Worm (Caenorhabditis elegans) whole organism, late embryonic: ENCODE results near the gene rpn-12.

ENCODE experiments used
- C08G9.2 ChIP-seq: sonication (generic microtip); optimal IDR thresholded peaks from 2 replicates; lab custom pipeline; 2016; ENCODE audit warnings: mild to moderate bottlenecking, missing genetic modification characterization, moderate library complexity, missing compliant biosample characterization
- ama-1 ChIP-seq: fragments of 150-350 bp; optimal IDR thresholded peaks from 2 replicates; lab custom pipeline; 2014
- ceh-14 ChIP-seq: sonication (generic microtip); optimal IDR thresholded peaks from 2 replicates; lab custom pipeline; 2016; ENCODE audit warnings: missing genotype, missing genetic modification characterization, missing compliant biosample characterization
- ceh-18 ChIP-seq: sonication (generic microtip); optimal IDR thresholded peaks from 2 replicates; lab custom pipeline; 2016; ENCODE audit warnings: missing genetic modification characterization, missing compliant biosample characterization
- ceh-30 ChIP-seq: fragments of 150-350 bp; optimal IDR thresholded peaks from 2 replicates; lab custom pipeline; 2014; ENCODE audit warnings: missing biosample characterization, missing genetic modification characterization
- ceh-9 ChIP-seq: sonication (generic microtip); optimal IDR thresholded peaks from 2 replicates; lab custom pipeline; 2016; ENCODE audit warnings: mild to moderate bottlenecking, missing genetic modification characterization, inconsistent platforms, missing compliant biosample characterization
- elt-2 ChIP-seq: sonication (generic microtip); optimal IDR thresholded peaks from 2 replicates; lab custom pipeline; 2016; ENCODE audit warnings: missing genetic modification reagents, missing genetic modification characterization, missing compliant biosample characterization
- fkh-10 ChIP-seq: fragments of 150-350 bp; optimal IDR thresholded peaks from 2 replicates; lab custom pipeline; 2014; ENCODE audit warnings: missing biosample characterization, missing genetic modification reagents, missing genetic modification characterization
- hlh-30 ChIP-seq: sonication (generic microtip); optimal IDR thresholded peaks from 2 replicates; lab custom pipeline; 2017; ENCODE audit warnings: antibody characterized with exemption, missing genetic modification characterization, missing compliant biosample characterization; ENCODE audit not compliant: insufficient read depth
- hlh-6 ChIP-seq: sonication (generic microtip); optimal IDR thresholded peaks from 2 replicates; lab custom pipeline; 2016; ENCODE audit warnings: missing genotype, missing genetic modification characterization, missing compliant biosample characterization
- sox-4 ChIP-seq: sonication (generic microtip); optimal IDR thresholded peaks from 2 replicates; lab custom pipeline; 2017; ENCODE audit warnings: mild to moderate bottlenecking, missing genetic modification characterization, inconsistent platforms, missing compliant biosample characterization
- tbx-2 ChIP-seq: sonication (generic microtip); optimal IDR thresholded peaks from 2 replicates; lab custom pipeline; 2016; ENCODE audit warnings: missing genetic modification characterization, missing compliant biosample characterization

ce11 chrII:11690868-11691267, 37.9 kb downstream of the rpn-12 start:
- TF ChIP-seq ama-1 (lab: Kevin White, UChicago), result no peak
- no peak for TF ChIP-seq C08G9.2 (tag; lab: Kevin White, UChicago)
- TF ChIP-seq ceh-30 (tag; lab: Kevin White, UChicago), result no peak
- TF ChIP-seq fkh-10 (GFP tag; lab: Kevin White, UChicago), result no peak
- no peak for TF ChIP-seq sox-4 (tag; lab: Kevin White, UChicago)
- TF ChIP-seq ceh-14 (tag; lab: Kevin White, UChicago), result no peak
- TF ChIP-seq tbx-2 (tag; lab: Kevin White, UChicago), result no peak
- TF ChIP-seq ceh-18 (tag; lab: Kevin White, UChicago), result no peak
- TF ChIP-seq hlh-30 (tag; lab: Kevin White, UChicago), result no peak
- no peak for TF ChIP-seq ceh-9 (tag; lab: Kevin White, UChicago)
- TF ChIP-seq hlh-6 (tag; lab: Kevin White, UChicago), result no peak
- no peak for TF ChIP-seq elt-2 (tag; lab: Kevin White, UChicago)
